Worm (Caenorhabditis elegans) whole organism, late embryonic: ENCODE results near the gene ugt-43.

Source experiments
- C08G9.2 ChIP-seq: sonication (generic microtip); optimal IDR thresholded peaks from 2 replicates; lab custom pipeline; 2016; ENCODE audit warnings: mild to moderate bottlenecking, missing genetic modification characterization, moderate library complexity, missing compliant biosample characterization
- C38D4.7 ChIP-seq: fragments of 200-800 bp; sonication (Bioruptor generic); optimal IDR thresholded peaks from 2 replicates; lab custom pipeline; 2018; ENCODE audit warnings: mild to moderate bottlenecking, missing genetic modification characterization, moderate library complexity, missing compliant biosample characterization
- F13H6.1 ChIP-seq: sonication (generic microtip); optimal IDR thresholded peaks from 2 replicates; lab custom pipeline; 2016; ENCODE audit warnings: missing genetic modification characterization, missing compliant biosample characterization
- T23F11.4 ChIP-seq: fragments of 200-800 bp; sonication (Bioruptor generic); optimal IDR thresholded peaks from 2 replicates; lab custom pipeline; 2018; ENCODE audit warnings: mild to moderate bottlenecking, missing genetic modification characterization, missing compliant biosample characterization
- Y22D7AL.16 ChIP-seq: sonication (generic microtip); optimal IDR thresholded peaks from 2 replicates; lab custom pipeline; 2016; ENCODE audit warnings: missing genetic modification characterization, missing compliant biosample characterization
- ahr-1 ChIP-seq: sonication (generic microtip); optimal IDR thresholded peaks from 2 replicates; lab custom pipeline; 2016; ENCODE audit warnings: missing genetic modification characterization, missing compliant biosample characterization
- ama-1 ChIP-seq: fragments of 150-350 bp; optimal IDR thresholded peaks from 2 replicates; lab custom pipeline; 2014
- ceh-19 ChIP-seq: fragments of 200-800 bp; sonication (Bioruptor generic); optimal IDR thresholded peaks from 2 replicates; lab custom pipeline; 2018; ENCODE audit warnings: mild to moderate bottlenecking, missing genetic modification characterization, missing compliant biosample characterization
- ceh-2 ChIP-seq: sonication (generic microtip); optimal IDR thresholded peaks from 2 replicates; lab custom pipeline; 2016; ENCODE audit warnings: missing genotype, missing genetic modification characterization, missing compliant biosample characterization
- ceh-22 ChIP-seq: sonication (generic microtip); optimal IDR thresholded peaks from 2 replicates; lab custom pipeline; 2017; ENCODE audit warnings: missing biosample characterization, missing genetic modification characterization
- ceh-31 ChIP-seq: sonication (generic microtip); optimal IDR thresholded peaks from 2 replicates; lab custom pipeline; 2016; ENCODE audit warnings: missing genetic modification characterization, missing compliant biosample characterization
- ceh-34 ChIP-seq: sonication (generic microtip); optimal IDR thresholded peaks from 2 replicates; lab custom pipeline; 2016; ENCODE audit warnings: mild to moderate bottlenecking, missing genetic modification characterization, missing compliant biosample characterization
- che-1 ChIP-seq: sonication (generic microtip); optimal IDR thresholded peaks from 2 replicates; lab custom pipeline; 2016; ENCODE audit warnings: mild to moderate bottlenecking, missing genetic modification characterization, missing compliant biosample characterization
- dve-1 ChIP-seq: sonication (generic microtip); optimal IDR thresholded peaks from 2 replicates; lab custom pipeline; 2017; ENCODE audit warnings: antibody characterized with exemption, mild to moderate bottlenecking, missing genetic modification characterization, missing compliant biosample characterization
- elt-2 ChIP-seq: sonication (generic microtip); optimal IDR thresholded peaks from 2 replicates; lab custom pipeline; 2016; ENCODE audit warnings: missing genetic modification reagents, missing genetic modification characterization, missing compliant biosample characterization
- ets-4 ChIP-seq: sonication (generic microtip); optimal IDR thresholded peaks from 2 replicates; lab custom pipeline; 2016; ENCODE audit warnings: missing genetic modification characterization, missing compliant biosample characterization
- fax-1 ChIP-seq: sonication (generic microtip); optimal IDR thresholded peaks from 2 replicates; lab custom pipeline; 2016; ENCODE audit warnings: missing genotype, missing genetic modification characterization, missing compliant biosample characterization
- fkh-10 ChIP-seq: fragments of 150-350 bp; optimal IDR thresholded peaks from 2 replicates; lab custom pipeline; 2014; ENCODE audit warnings: missing biosample characterization, missing genetic modification reagents, missing genetic modification characterization
- fkh-6 ChIP-seq: sonication (generic microtip); optimal IDR thresholded peaks from 2 replicates; lab custom pipeline; 2016; ENCODE audit warnings: missing genetic modification characterization, missing compliant biosample characterization
- gmeb-2 ChIP-seq: sonication (generic microtip); optimal IDR thresholded peaks from 2 replicates; lab custom pipeline; 2016; ENCODE audit warnings: missing genetic modification characterization, inconsistent platforms, missing compliant biosample characterization
- hlh-15 ChIP-seq: sonication (generic microtip); optimal IDR thresholded peaks from 2 replicates; lab custom pipeline; 2016; ENCODE audit warnings: missing genetic modification characterization, missing compliant biosample characterization
- hlh-30 ChIP-seq: sonication (generic microtip); optimal IDR thresholded peaks from 2 replicates; lab custom pipeline; 2017; ENCODE audit warnings: antibody characterized with exemption, missing genetic modification characterization, missing compliant biosample characterization; ENCODE audit not compliant: insufficient read depth
- hlh-6 ChIP-seq: sonication (generic microtip); optimal IDR thresholded peaks from 2 replicates; lab custom pipeline; 2016; ENCODE audit warnings: missing genotype, missing genetic modification characterization, missing compliant biosample characterization
- hlh-8 ChIP-seq: sonication (generic microtip); optimal IDR thresholded peaks from 2 replicates; lab custom pipeline; 2016; ENCODE audit warnings: missing genotype, missing genetic modification characterization, missing compliant biosample characterization
- lim-6 ChIP-seq: sonication (generic microtip); optimal IDR thresholded peaks from 2 replicates; lab custom pipeline; 2016; ENCODE audit warnings: missing genetic modification characterization, missing compliant biosample characterization
- lin-11 ChIP-seq: fragments of 200-800 bp; sonication (Bioruptor generic); optimal IDR thresholded peaks from 2 replicates; lab custom pipeline; 2018; ENCODE audit warnings: mild to moderate bottlenecking, missing genetic modification characterization, missing compliant biosample characterization
- nfya-1 ChIP-seq: sonication (generic microtip); optimal IDR thresholded peaks from 2 replicates; lab custom pipeline; 2017; ENCODE audit warnings: missing genetic modification characterization, mild to moderate bottlenecking, missing compliant biosample characterization, antibody characterized with exemption, moderate library complexity
- nhr-232 ChIP-seq: sonication (generic microtip); optimal IDR thresholded peaks from 2 replicates; lab custom pipeline; 2016; ENCODE audit warnings: missing genetic modification characterization, missing compliant biosample characterization
- pag-3 ChIP-seq: sonication (generic microtip); optimal IDR thresholded peaks from 2 replicates; lab custom pipeline; 2016; ENCODE audit warnings: missing compliant biosample characterization, missing genetic modification characterization, borderline replicate concordance
- pax-1 ChIP-seq: fragments of 150-350 bp; optimal IDR thresholded peaks from 2 replicates; lab custom pipeline; 2014; ENCODE audit warnings: missing biosample characterization, missing genetic modification characterization
- pha-2 ChIP-seq: sonication (generic microtip); optimal IDR thresholded peaks from 2 replicates; lab custom pipeline; 2017; ENCODE audit warnings: mild to moderate bottlenecking, missing genetic modification characterization, missing compliant biosample characterization
- pqm-1 ChIP-seq: sonication (generic microtip); optimal IDR thresholded peaks from 2 replicates; lab custom pipeline; 2016; ENCODE audit warnings: missing genetic modification characterization, missing compliant biosample characterization
- pros-1 ChIP-seq: fragments of 150-350 bp; optimal IDR thresholded peaks from 2 replicates; lab custom pipeline; 2014; ENCODE audit warnings: missing biosample characterization, missing genetic modification reagents, missing genetic modification characterization
- ref-2 ChIP-seq: sonication (generic microtip); optimal IDR thresholded peaks from 2 replicates; lab custom pipeline; 2016; ENCODE audit warnings: missing genetic modification characterization, missing compliant biosample characterization
- rnt-1 ChIP-seq: sonication (generic microtip); optimal IDR thresholded peaks from 2 replicates; lab custom pipeline; 2016; ENCODE audit warnings: missing genetic modification characterization, missing compliant biosample characterization
- sox-2 ChIP-seq: fragments of 200-800 bp; sonication (Bioruptor generic); IDR thresholded peaks from 2 replicates; pipeline ENCODE4 v1.3.6; 2022; ENCODE audit warnings: missing genetic modification reagents, missing genetic modification characterization, missing compliant biosample characterization
- sox-4 ChIP-seq: sonication (generic microtip); optimal IDR thresholded peaks from 2 replicates; lab custom pipeline; 2017; ENCODE audit warnings: mild to moderate bottlenecking, missing genetic modification characterization, inconsistent platforms, missing compliant biosample characterization
- syd-9 ChIP-seq: sonication (generic microtip); optimal IDR thresholded peaks from 2 replicates; lab custom pipeline; 2016; ENCODE audit warnings: mild to moderate bottlenecking, missing genetic modification characterization, moderate library complexity, missing compliant biosample characterization
- tbx-2 ChIP-seq: sonication (generic microtip); optimal IDR thresholded peaks from 2 replicates; lab custom pipeline; 2016; ENCODE audit warnings: missing genetic modification characterization, missing compliant biosample characterization
- tbx-7 ChIP-seq: sonication (generic microtip); optimal IDR thresholded peaks from 2 replicates; lab custom pipeline; 2016; ENCODE audit warnings: missing genotype, missing genetic modification characterization, missing compliant biosample characterization
- ttx-3 ChIP-seq: sonication (generic microtip); optimal IDR thresholded peaks from 2 replicates; lab custom pipeline; 2016; ENCODE audit warnings: missing genetic modification reagents, missing genetic modification characterization, missing compliant biosample characterization
- unc-3 ChIP-seq, 2 experiments: fragments of 200-800 bp in 1 of 2; sonication (Bioruptor generic) in 1 of 2; sonication (generic microtip) in 1 of 2; conservative IDR thresholded peaks in 1 of 2; optimal IDR thresholded peaks in 1 of 2; 2 replicates each; pipeline versions ENCODE4 v1.3.6 to Lab custom; 2016 to 2022; ENCODE audit warnings: missing compliant biosample characterization in 2 of 2, missing genetic modification characterization in 2 of 2, missing genetic modification reagents in 1 of 2
- unc-42 ChIP-seq: sonication (generic microtip); optimal IDR thresholded peaks from 2 replicates; lab custom pipeline; 2016; ENCODE audit warnings: missing genotype, missing genetic modification characterization, missing compliant biosample characterization
- unc-55 ChIP-seq: sonication (generic microtip); optimal IDR thresholded peaks from 2 replicates; lab custom pipeline; 2017; ENCODE audit warnings: missing biosample characterization, missing genetic modification reagents, missing genetic modification characterization
- unc-86 ChIP-seq: sonication (generic microtip); optimal IDR thresholded peaks from 2 replicates; lab custom pipeline; 2016; ENCODE audit warnings: missing genetic modification characterization, missing compliant biosample characterization
- zip-5 ChIP-seq: sonication (generic microtip); optimal IDR thresholded peaks from 2 replicates; lab custom pipeline; 2016; ENCODE audit warnings: missing genetic modification characterization, missing compliant biosample characterization
- ztf-16 ChIP-seq: sonication (generic microtip); optimal IDR thresholded peaks from 2 replicates; lab custom pipeline; 2017; ENCODE audit warnings: missing genetic modification characterization, missing compliant biosample characterization

Gene ugt-43

ce11 chrIV:10481695-10482094 is 17.3 kb downstream of the ugt-43 start, which contains the start of gene egl-21 (continued):
- TF ChIP-seq dve-1 (tag; lab: Kevin White, UChicago) = no peak
- no peak for TF ChIP-seq pha-2 (tag; lab: Kevin White, UChicago)
- TF ChIP-seq nhr-232 = no peak
- no peak for TF ChIP-seq F13H6.1 (tag; lab: Kevin White, UChicago)
- TF ChIP-seq C38D4.7 (GFP tag; lab: Kevin White, UChicago) = no peak
- no peak for TF ChIP-seq tbx-7 (tag; lab: Kevin White, UChicago)
- TF ChIP-seq pros-1 (tag; lab: Kevin White, UChicago) = no peak
- no peak for TF ChIP-seq hlh-15 (tag; lab: Kevin White, UChicago)
- TF ChIP-seq unc-55 (GFP tag; lab: Kevin White, UChicago) = peak; percentile 13
- no peak for TF ChIP-seq rnt-1 (tag; lab: Kevin White, UChicago)
- peak; percentile 1 for TF ChIP-seq lim-6 (tag; lab: Kevin White, UChicago)
- no peak for TF ChIP-seq fax-1 (tag; lab: Kevin White, UChicago)
- no peak for TF ChIP-seq sox-2 (GFP tag; lab: Robert Waterston, UW)
- TF ChIP-seq ceh-34 = no peak
- no peak for TF ChIP-seq ceh-22 (tag; lab: Kevin White, UChicago)

DNA sequence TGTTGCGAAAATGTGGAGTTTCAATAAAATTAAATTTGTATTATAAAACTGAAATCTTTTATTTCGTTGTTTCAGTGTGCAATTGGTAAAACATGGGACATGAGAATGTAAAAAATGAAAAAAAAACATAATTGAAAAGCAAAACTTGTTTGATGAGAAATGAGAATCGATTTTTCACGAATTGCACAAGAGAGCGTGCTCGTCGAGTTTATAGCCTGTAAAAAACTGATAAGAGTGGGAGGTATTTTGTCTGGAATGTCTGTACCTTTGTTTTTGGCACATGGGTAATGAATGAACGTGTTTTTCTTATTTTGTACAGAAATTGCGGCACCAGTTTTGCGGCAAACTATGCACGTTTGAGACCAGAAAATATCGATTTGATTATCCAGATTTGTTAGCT is 18.2 kb downstream of the ugt-43 start:
- TF ChIP-seq pax-1 (tag; lab: Kevin White, UChicago) (no peak), hlh-30 (tag; lab: Kevin White, UChicago) (no peak), ama-1 (lab: Kevin White, UChicago) (no peak)
- TF ChIP-seq, all 69 proteins: peak for 0

ce11 chrIV:10483607-10484117 is 19.3 kb downstream of the ugt-43 start, which contains the start of the genes F01D4.5 and ced-5:
Gene F01D4.5 (minus strand): TSS chrIV:10483657.
Gene ced-5 (plus strand): TSS chrIV:10484110.
- TF ChIP-seq hlh-8 (tag; lab: Kevin White, UChicago) (peak; percentile 78), che-1 (tag; lab: Kevin White, UChicago) (no peak), dve-1 (tag; lab: Kevin White, UChicago) (no peak), syd-9 (tag; lab: Kevin White, UChicago) (peak; percentile 19), unc-86 (tag; lab: Kevin White, UChicago) (peak; percentile 53), rnt-1 (tag; lab: Kevin White, UChicago) (peak; percentile 54), pqm-1 (tag; lab: Kevin White, UChicago) (peak; percentile 38), fkh-6 (tag; lab: Kevin White, UChicago) (peak; percentile 66), unc-3 (GFP tag; conservative IDR thresholded peaks at IDR 0.05; lab: Robert Waterston, UW) (no peak), unc-3 (tag; optimal IDR thresholded peaks at IDR 0.05; lab: Kevin White, UChicago) (no peak), nfya-1 (peak; percentile 25), lin-11 (no peak), ceh-19 (GFP tag; lab: Kevin White, UChicago) (peak; percentile 26), pag-3 (tag; lab: Kevin White, UChicago) (no peak), zip-5 (peak; percentile 87), unc-42 (tag; lab: Kevin White, UChicago) (peak; percentile 17), elt-2 (tag; lab: Kevin White, UChicago) (peak; percentile 79), ztf-16 (tag; lab: Kevin White, UChicago) (peak; percentile 58), ceh-2 (tag; lab: Kevin White, UChicago) (peak; percentile 93), fkh-10 (GFP tag; lab: Kevin White, UChicago) (no peak), T23F11.4 (GFP tag; lab: Kevin White, UChicago) (no peak), tbx-7 (tag; lab: Kevin White, UChicago) (peak; percentile 85), ahr-1 (tag; lab: Kevin White, UChicago) (peak; percentile 42), F13H6.1 (tag; lab: Kevin White, UChicago) (peak; percentile 26), sox-2 (GFP tag; lab: Robert Waterston, UW) (no peak), hlh-6 (tag; lab: Kevin White, UChicago) (peak; percentile 26), ref-2 (peak; percentile 73), lim-6 (tag; lab: Kevin White, UChicago) (peak; percentile 62), ttx-3 (tag; lab: Kevin White, UChicago) (peak; percentile 45), ceh-31 (peak; percentile 91), gmeb-2 (tag; lab: Kevin White, UChicago) (peak; percentile 15), Y22D7AL.16 (tag; lab: Kevin White, UChicago) (peak; percentile 10), ceh-34 (peak; percentile 18), fax-1 (tag; lab: Kevin White, UChicago) (peak; percentile 61), tbx-2 (tag; lab: Kevin White, UChicago) (peak; percentile 78), sox-4 (tag; lab: Kevin White, UChicago) (no peak), C08G9.2 (peak; percentile 90), ets-4 (tag; lab: Kevin White, UChicago) (peak; percentile 77)
